Worm (Caenorhabditis elegans): ENCODE data around the gene egas-3.

The egas-3 gene

ce11 chrV:18636248-18636647 is at the start of gene egas-3:
Gene egas-3 (minus strand): TSS chrV:18636348.
- TF ChIP-seq pag-3 (tag; optimal IDR thresholded peaks at IDR 0.05; ENCODE audit: borderline replicate concordance) (no peak), C08G9.2 (tag; optimal IDR thresholded peaks at IDR 0.05) (no peak)

- TF ChIP-seq nhr-232 (tag; optimal IDR thresholded peaks at IDR 0.05), result no peak
- TF ChIP-seq hlh-13 (GFP tag; optimal IDR thresholded peaks at IDR 0.05), result no peak
- no peak for TF ChIP-seq elt-2 (tag; optimal IDR thresholded peaks at IDR 0.05)
- TF ChIP-seq unc-55 (GFP tag; optimal IDR thresholded peaks at IDR 0.05), result no peak
- TF ChIP-seq ceh-9 (tag; optimal IDR thresholded peaks at IDR 0.05), result no peak
- no peak for TF ChIP-seq eyg-1 (tag; optimal IDR thresholded peaks at IDR 0.05)
- no peak for TF ChIP-seq ttx-3 (tag; optimal IDR thresholded peaks at IDR 0.05)
- TF ChIP-seq ceh-19 (GFP tag; optimal IDR thresholded peaks at IDR 0.05), result no peak
- no peak for TF ChIP-seq ets-4 (tag; optimal IDR thresholded peaks at IDR 0.05)
- TF ChIP-seq odd-2 (tag; optimal IDR thresholded peaks at IDR 0.05), result no peak
- no peak for TF ChIP-seq unc-3 (GFP tag; conservative IDR thresholded peaks at IDR 0.05)
- no peak for TF ChIP-seq unc-3 (tag; optimal IDR thresholded peaks at IDR 0.05)
- TF ChIP-seq dve-1 (tag; optimal IDR thresholded peaks at IDR 0.05), result no peak
- no peak for TF ChIP-seq ceh-45 (GFP tag; IDR thresholded peaks at IDR 0.05)
- TF ChIP-seq ceh-18 (tag; optimal IDR thresholded peaks at IDR 0.05), result no peak
- no peak for TF ChIP-seq ama-1 (optimal IDR thresholded peaks at IDR 0.05)
- TF ChIP-seq ceh-24 (tag; optimal IDR thresholded peaks at IDR 0.05), result no peak
These were observed 48.4 kb upstream of the egas-3 start, which contains the start of gene Y69H2.17 for ce11 chrV:18684455-18684987. Gene Y69H2.17 (plus strand): TSS chrV:18684937.

ce11 chrV:18674367-18674766 is 38.2 kb upstream of the egas-3 start:
- TF ChIP-seq dmd-4 (tag; optimal IDR thresholded peaks at IDR 0.05; ENCODE audit: borderline replicate concordance), result no peak
- TF ChIP-seq fkh-10 (GFP tag; optimal IDR thresholded peaks at IDR 0.05), result no peak
- TF ChIP-seq ets-4 (tag; optimal IDR thresholded peaks at IDR 0.05), result no peak
- TF ChIP-seq ceh-9 (tag; optimal IDR thresholded peaks at IDR 0.05), result no peak
- no peak for TF ChIP-seq mec-3 (tag; optimal IDR thresholded peaks at IDR 0.05; ENCODE audit: borderline replicate concordance)
- TF ChIP-seq che-1 (tag; optimal IDR thresholded peaks at IDR 0.05), result no peak
- TF ChIP-seq hlh-15 (tag; optimal IDR thresholded peaks at IDR 0.05), result no peak
- TF ChIP-seq eyg-1 (tag; optimal IDR thresholded peaks at IDR 0.05), result no peak

ce11 chrV:18671811-18672210 is 35.7 kb upstream of the egas-3 start:
- TF ChIP-seq ceh-30 (tag; optimal IDR thresholded peaks at IDR 0.05), result no peak
- no peak for TF ChIP-seq nhr-11 (tag; optimal IDR thresholded peaks at IDR 0.05)
- no peak for TF ChIP-seq elt-2 (tag; optimal IDR thresholded peaks at IDR 0.05)

ce11 chrV:18670017-18670416 is 33.9 kb upstream of the egas-3 start, which contains the start of gene Y69H2.10:
Gene Y69H2.10 (plus strand): TSS chrV:18670317.
- no peak for TF ChIP-seq fkh-10 (GFP tag; optimal IDR thresholded peaks at IDR 0.05)
- TF ChIP-seq ceh-34 (tag; optimal IDR thresholded peaks at IDR 0.05), result no peak
- TF ChIP-seq pat-9 (tag; optimal IDR thresholded peaks at IDR 0.05), result no peak
- TF ChIP-seq sox-2 (GFP tag; IDR thresholded peaks at IDR 0.05), result no peak
- TF ChIP-seq unc-86 (tag; optimal IDR thresholded peaks at IDR 0.05), result no peak
- no peak for TF ChIP-seq npax-4 (tag; optimal IDR thresholded peaks at IDR 0.05)
- no peak for TF ChIP-seq madf-2 (tag; optimal IDR thresholded peaks at IDR 0.05)
- no peak for TF ChIP-seq hlh-15 (tag; optimal IDR thresholded peaks at IDR 0.05)
- no peak for TF ChIP-seq ceh-14 (tag; optimal IDR thresholded peaks at IDR 0.05)
- TF ChIP-seq ceh-30 (tag; optimal IDR thresholded peaks at IDR 0.05), result no peak
- no peak for TF ChIP-seq hlh-6 (tag; optimal IDR thresholded peaks at IDR 0.05)
- no peak for TF ChIP-seq pha-4 (tag; optimal IDR thresholded peaks at IDR 0.05)
- TF ChIP-seq C08G9.2 (tag; optimal IDR thresholded peaks at IDR 0.05), result no peak
- no peak for TF ChIP-seq ceh-24 (tag; optimal IDR thresholded peaks at IDR 0.05)
- TF ChIP-seq odd-2 (tag; optimal IDR thresholded peaks at IDR 0.05), result no peak
- no peak for TF ChIP-seq nfya-1 (tag; optimal IDR thresholded peaks at IDR 0.05)
